Fruit fly (Drosophila melanogaster) whole organism, embryonic: ENCODE measurements around the gene CG8369.

Source experiments
- ATbp ChIP-seq: fragments of 200-800 bp; sonication (Bioruptor generic); optimal IDR thresholded peaks from 2 replicates; lab custom pipeline; 2017; ENCODE audit warnings: missing biosample characterization, mild to moderate bottlenecking, missing genetic modification characterization, missing genetic modification reagents
- Aef1 ChIP-seq: fragments of 200-800 bp; sonication (Bioruptor generic); IDR thresholded peaks from 3 replicates; pipeline ENCODE4 v1.3.6; 2022; ENCODE audit warnings: missing biosample characterization, missing genetic modification characterization
- CG10979 ChIP-seq: fragments of 200-800 bp; sonication (Bioruptor generic); optimal IDR thresholded peaks from 2 replicates; lab custom pipeline; 2018; ENCODE audit warnings: missing biosample characterization, mild to moderate bottlenecking, missing genetic modification characterization, moderate library complexity
- CG12155 ChIP-seq: fragments of 200-800 bp; sonication (Bioruptor generic); optimal IDR thresholded peaks from 3 replicates; lab custom pipeline; 2016; ENCODE audit warnings: missing biosample characterization, missing genetic modification characterization
- CG14441 ChIP-seq: fragments of 200-800 bp; sonication (Bioruptor generic); IDR thresholded peaks from 2 replicates; pipeline ENCODE4 v1.3.6; 2022; ENCODE audit warnings: missing biosample characterization, missing genetic modification characterization
- CG15601 ChIP-seq: fragments of 200-800 bp; sonication (Bioruptor generic); optimal IDR thresholded peaks from 3 replicates; lab custom pipeline; 2019; ENCODE audit warnings: missing biosample characterization, mild to moderate bottlenecking, missing genetic modification characterization, moderate library complexity
- CG1603 ChIP-seq: fragments of 200-800 bp; sonication (Bioruptor generic); optimal IDR thresholded peaks from 2 replicates; lab custom pipeline; 2019; ENCODE audit warnings: missing biosample characterization, mild to moderate bottlenecking, missing genetic modification characterization, moderate library complexity
- CG16779 ChIP-seq: fragments of 200-800 bp; sonication (Bioruptor generic); IDR thresholded peaks from 2 replicates; pipeline ENCODE4 v1.3.6; 2022; ENCODE audit warnings: missing biosample characterization, missing genetic modification characterization
- CG17186 ChIP-seq: fragments of 200-800 bp; sonication (Bioruptor generic); optimal IDR thresholded peaks from 3 replicates; lab custom pipeline; 2017; ENCODE audit warnings: missing biosample characterization, missing genetic modification reagents, missing genetic modification characterization
- CG2199 ChIP-seq: fragments of 200-800 bp; sonication (Bioruptor generic); IDR thresholded peaks from 3 replicates; pipeline ENCODE4 v1.3.6; 2022; ENCODE audit warnings: missing biosample characterization, missing genetic modification characterization
- CG2712 ChIP-seq: fragments of 200-800 bp; optimal IDR thresholded peaks from 3 replicates; lab custom pipeline; 2019; ENCODE audit warnings: missing biosample characterization, mild to moderate bottlenecking, missing genetic modification characterization, moderate library complexity
- CG3163 ChIP-seq: fragments of 200-800 bp; sonication (Bioruptor generic); optimal IDR thresholded peaks from 3 replicates; lab custom pipeline; 2016; ENCODE audit warnings: missing biosample characterization, missing genetic modification characterization
- CG33557 ChIP-seq: fragments of 200-800 bp; sonication (Bioruptor generic); optimal IDR thresholded peaks from 2 replicates; lab custom pipeline; 2019; ENCODE audit warnings: missing biosample characterization, mild to moderate bottlenecking, missing genetic modification characterization, moderate library complexity
- CG3995 ChIP-seq: fragments of 200-800 bp; sonication (Bioruptor generic); optimal IDR thresholded peaks from 3 replicates; lab custom pipeline; 2016; ENCODE audit warnings: missing biosample characterization, missing genetic modification characterization
- CG5953 ChIP-seq: fragments of 200-800 bp; sonication (Bioruptor generic); IDR thresholded peaks from 2 replicates; pipeline ENCODE4 v1.3.6; 2022; ENCODE audit warnings: missing biosample characterization, missing genetic modification characterization
- CG7271 ChIP-seq: fragments of 200-800 bp; sonication (Bioruptor generic); optimal IDR thresholded peaks from 2 replicates; lab custom pipeline; 2018; ENCODE audit warnings: missing biosample characterization, mild to moderate bottlenecking, missing genetic modification characterization, moderate library complexity
- CG7928 ChIP-seq: fragments of 200-800 bp; sonication (Bioruptor generic); optimal IDR thresholded peaks from 2 replicates; lab custom pipeline; 2017; ENCODE audit warnings: missing biosample characterization, mild to moderate bottlenecking, missing genetic modification characterization
- CG8290 ChIP-seq, 3 experiments: fragments of 200-800 bp; sonication (Bioruptor generic); optimal IDR thresholded peaks; 2 replicates each; lab custom pipeline; 2016 to 2019; ENCODE audit warnings: missing biosample characterization in 3 of 3, missing genetic modification characterization in 3 of 3, mild to moderate bottlenecking in 2 of 3, moderate library complexity in 1 of 3
- CG9797 ChIP-seq: fragments of 200-800 bp; sonication (Bioruptor generic); optimal IDR thresholded peaks from 3 replicates; lab custom pipeline; 2018; ENCODE audit warnings: missing biosample characterization, mild to moderate bottlenecking, missing genetic modification characterization
- Dbx ChIP-seq: fragments of 200-800 bp; sonication (Bioruptor generic); IDR thresholded peaks from 3 replicates; pipeline ENCODE4 v1.3.6; 2022; ENCODE audit warnings: missing biosample characterization, missing genetic modification characterization
- Deaf1 ChIP-seq: fragments of 200-800 bp; optimal IDR thresholded peaks from 3 replicates; lab custom pipeline; 2019; ENCODE audit warnings: missing biosample characterization, mild to moderate bottlenecking, missing genetic modification characterization, moderate library complexity
- Dek ChIP-seq: fragments of 200-800 bp; sonication (Bioruptor generic); optimal IDR thresholded peaks from 3 replicates; lab custom pipeline; 2019; ENCODE audit warnings: missing biosample characterization, mild to moderate bottlenecking, missing genetic modification characterization, moderate library complexity
- Dref ChIP-seq: fragments of 200-800 bp; sonication (Bioruptor generic); IDR thresholded peaks from 2 replicates; pipeline ENCODE4 v1.3.6; 2022; ENCODE audit warnings: missing biosample characterization, missing genetic modification characterization
- E2f1 ChIP-seq: fragments of 200-800 bp; sonication (Bioruptor generic); IDR thresholded peaks from 2 replicates; pipeline ENCODE4 v1.3.6; 2022; ENCODE audit warnings: missing biosample characterization, missing genetic modification characterization
- GATAe ChIP-seq: fragments of 200-800 bp; sonication (Bioruptor generic); conservative IDR thresholded peaks from 2 replicates; pipeline ENCODE4 v1.3.6; 2022; ENCODE audit warnings: missing biosample characterization, missing genetic modification characterization
- Hsf ChIP-seq: fragments of 200-800 bp; sonication (Bioruptor generic); optimal IDR thresholded peaks from 3 replicates; lab custom pipeline; 2016; ENCODE audit warnings: missing biosample characterization, missing genetic modification characterization
- MBD-R2 ChIP-seq: fragments of 200-800 bp; sonication (Bioruptor generic); IDR thresholded peaks from 2 replicates; pipeline ENCODE4 v1.3.6; 2022; ENCODE audit warnings: missing biosample characterization, missing genetic modification characterization
- MTF-1 ChIP-seq: fragments of 200-800 bp; sonication (Bioruptor generic); optimal IDR thresholded peaks from 2 replicates; lab custom pipeline; 2018; ENCODE audit warnings: missing biosample characterization, mild to moderate bottlenecking, missing genetic modification characterization, borderline replicate concordance
- Mad ChIP-seq: fragments of 200-800 bp; sonication (Bioruptor generic); optimal IDR thresholded peaks from 2 replicates; lab custom pipeline; 2016; ENCODE audit warnings: missing biosample characterization, missing genetic modification characterization
- Med ChIP-seq: fragments of 200-800 bp; sonication (Bioruptor generic); peaks from one replicate; lab custom pipeline; 2016; ENCODE audit warnings: missing biosample characterization, missing genetic modification characterization, mild to moderate bottlenecking, inconsistent platforms, moderate library complexity
- NfI ChIP-seq: fragments of 200-800 bp; sonication (Bioruptor generic); optimal IDR thresholded peaks from 3 replicates; lab custom pipeline; 2018; ENCODE audit warnings: missing biosample characterization, mild to moderate bottlenecking, missing genetic modification characterization, moderate library complexity
- Opbp ChIP-seq: fragments of 200-800 bp; sonication (Bioruptor generic); IDR thresholded peaks from 3 replicates; pipeline ENCODE4 v1.3.6; 2022; ENCODE audit warnings: missing biosample characterization, missing genetic modification characterization; ENCODE audit not compliant: partially characterized antibody
- PHDP ChIP-seq: fragments of 200-800 bp; sonication (Bioruptor generic); optimal IDR thresholded peaks from 3 replicates; lab custom pipeline; 2018; ENCODE audit warnings: missing biosample characterization, mild to moderate bottlenecking, missing genetic modification characterization, moderate library complexity
- Sin3A ChIP-seq: fragments of >200 bp; optimal IDR thresholded peaks from 2 replicates; lab custom pipeline; 2018
- Stat92E ChIP-seq, 3 experiments: fragments of >200 bp in 2 of 3; fragments of 200-800 bp in 1 of 3; sonication (Bioruptor generic) in 1 of 3; optimal IDR thresholded peaks; 2 replicates each; lab custom pipeline; 2017 to 2019; ENCODE audit warnings: missing biosample characterization in 3 of 3, missing genetic modification characterization in 3 of 3, mild to moderate bottlenecking in 1 of 3, moderate library complexity in 1 of 3
- YL-1 ChIP-seq: fragments of 200-800 bp; sonication (Bioruptor generic); optimal IDR thresholded peaks from 3 replicates; lab custom pipeline; 2017; ENCODE audit warnings: missing biosample characterization, mild to moderate bottlenecking, missing genetic modification characterization
- chif ChIP-seq, 2 experiments: fragments of 200-800 bp; sonication (Bioruptor generic); optimal IDR thresholded peaks; 3 replicates each; lab custom pipeline; 2016; ENCODE audit warnings: missing biosample characterization in 2 of 2, missing genetic modification characterization in 2 of 2
- chn ChIP-seq: fragments of 200-800 bp; sonication (Bioruptor generic); optimal IDR thresholded peaks from 2 replicates; lab custom pipeline; 2016; ENCODE audit warnings: missing biosample characterization, missing genetic modification characterization
- ci ChIP-seq: fragments of 200-800 bp; sonication (Bioruptor generic); IDR thresholded peaks from 3 replicates; pipeline ENCODE4 v1.3.6; 2022; ENCODE audit warnings: missing biosample characterization, missing genetic modification characterization
- crp ChIP-seq, 2 experiments: fragments of 200-800 bp; sonication (Bioruptor generic); optimal IDR thresholded peaks; 2 replicates in 1 of 2; 3 replicates in 1 of 2; lab custom pipeline; 2017; ENCODE audit warnings: missing biosample characterization in 2 of 2, missing genetic modification characterization in 2 of 2, mild to moderate bottlenecking in 1 of 2, moderate library complexity in 1 of 2
- gem ChIP-seq: fragments of 200-800 bp; sonication (Bioruptor generic); optimal IDR thresholded peaks from 2 replicates; lab custom pipeline; 2019; ENCODE audit warnings: missing biosample characterization, mild to moderate bottlenecking, missing genetic modification characterization, moderate library complexity
- ham ChIP-seq: fragments of 200-800 bp; sonication (Bioruptor generic); IDR thresholded peaks from 2 replicates; pipeline ENCODE4 v1.3.6; 2022; ENCODE audit warnings: missing biosample characterization, missing genetic modification characterization
- kni ChIP-seq: fragments of 200-800 bp; sonication (Bioruptor generic); optimal IDR thresholded peaks from 3 replicates; lab custom pipeline; 2017; ENCODE audit warnings: mild to moderate bottlenecking, missing biosample characterization, missing genetic modification reagents, missing genetic modification characterization
- mirr ChIP-seq: fragments of 200-800 bp; sonication (Bioruptor generic); optimal IDR thresholded peaks from 3 replicates; lab custom pipeline; 2018; ENCODE audit warnings: missing biosample characterization, mild to moderate bottlenecking, missing genetic modification characterization
- nerfin-1 ChIP-seq: fragments of 200-800 bp; sonication (Bioruptor generic); optimal IDR thresholded peaks from 3 replicates; lab custom pipeline; 2019; ENCODE audit warnings: missing biosample characterization, mild to moderate bottlenecking, missing genetic modification characterization, moderate library complexity
- pzg ChIP-seq: fragments of 200-800 bp; sonication (Bioruptor generic); optimal IDR thresholded peaks from 3 replicates; lab custom pipeline; 2018; ENCODE audit warnings: missing biosample characterization, mild to moderate bottlenecking, missing genetic modification characterization, moderate library complexity
- run ChIP-seq: fragments of 200-800 bp; sonication (Bioruptor generic); optimal IDR thresholded peaks from 3 replicates; lab custom pipeline; 2018; ENCODE audit warnings: missing biosample characterization, mild to moderate bottlenecking, missing genetic modification characterization
- scrt ChIP-seq: fragments of 200-800 bp; sonication (Bioruptor generic); optimal IDR thresholded peaks from 2 replicates; lab custom pipeline; 2018; ENCODE audit warnings: missing biosample characterization, mild to moderate bottlenecking, missing genetic modification characterization, moderate library complexity
- tap ChIP-seq: fragments of 200-800 bp; optimal IDR thresholded peaks from 3 replicates; lab custom pipeline; 2019; ENCODE audit warnings: missing biosample characterization, mild to moderate bottlenecking, missing genetic modification characterization, moderate library complexity
- zf30C ChIP-seq: fragments of 200-800 bp; sonication (Bioruptor generic); optimal IDR thresholded peaks from 3 replicates; lab custom pipeline; 2018; ENCODE audit warnings: missing biosample characterization, mild to moderate bottlenecking, missing genetic modification characterization

The CG8369 gene

dm6 chr3R:8805388-8805852 is 16.4 kb upstream of the CG8369 start, which contains the start of gene CG9839 (continued):
- TF ChIP-seq zf30C (GFP tag; lab: Kevin White, UChicago) (no peak), CG7928 (GFP tag; lab: Kevin White, UChicago) (no peak), ATbp (GFP tag; lab: Kevin White, UChicago) (no peak), chif (GFP tag; optimal IDR thresholded peaks at IDR 0.05; lab: Kevin White, UChicago) (no peak), mirr (GFP tag; lab: Kevin White, UChicago) (no peak), run (tag; lab: Kevin White, UChicago) (no peak), Hsf (no peak), PHDP (no peak), MBD-R2 (peak; percentile 17; the same call in 1 of the 2 replicates), Dek (tag; lab: Kevin White, UChicago) (no peak), CG7271 (tag; lab: Kevin White, UChicago) (no peak), Mad (no peak), scrt (GFP tag; lab: Kevin White, UChicago) (no peak), ci (GFP tag; lab: Robert Waterston, UW) (peak; percentile 22; the same call in 1 of the 3 replicates), CG3995 (GFP tag; lab: Kevin White, UChicago) (peak; percentile 62), Med (GFP tag; lab: Kevin White, UChicago) (peak; percentile 54), CG10979 (tag; lab: Kevin White, UChicago) (no peak), Dbx (no peak), MTF-1 (GFP tag; lab: Kevin White, UChicago) (no peak), crp (GFP tag; optimal IDR thresholded peaks at IDR 0.05; lab: Kevin White, UChicago) (no peak), CG8290 (GFP tag; optimal IDR thresholded peaks at IDR 0.05; lab: Kevin White, UChicago) (peak; percentile 19), CG8290 (tag; optimal IDR thresholded peaks at IDR 0.05; lab: Kevin White, UChicago) (peak in 1 of 2 experiments; percentile 48), CG14441 (no peak), CG15601 (tag; lab: Kevin White, UChicago) (no peak), Sin3A (lab: Kevin White, UChicago) (no peak), CG2712 (tag; lab: Kevin White, UChicago) (no peak), Aef1 (GFP tag; lab: Robert Waterston, UW) (no peak), CG3163 (GFP tag; lab: Kevin White, UChicago) (no peak), tap (tag; lab: Kevin White, UChicago) (no peak), CG17186 (GFP tag; lab: Kevin White, UChicago) (peak; percentile 98), kni (GFP tag; lab: Kevin White, UChicago) (no peak), Opbp (GFP tag; lab: Robert Waterston, UW) (peak; percentile 51; the same call in 1 of the 3 replicates), nerfin-1 (tag; lab: Kevin White, UChicago) (no peak), NfI (GFP tag; lab: Kevin White, UChicago) (no peak)
- TF ChIP-seq, all 482 proteins: peak for 33

dm6 chr3R:8806104-8806503 is 15.7 kb upstream of the CG8369 start, which contains the start of gene hng2:
Gene hng2 (plus strand): TSS chr3R:8806322.
- no peak for TF ChIP-seq CG12155 (GFP tag; lab: Kevin White, UChicago)
- peak; percentile 34; the same call in 1 of the 2 replicates for TF ChIP-seq Dref (GFP tag; lab: Robert Waterston, UW)
- no peak for TF ChIP-seq CG9797 (GFP tag; lab: Kevin White, UChicago)
- TF ChIP-seq YL-1 = no peak
- peak; percentile 36 for TF ChIP-seq pzg (GFP tag; lab: Kevin White, UChicago)
- TF ChIP-seq CG1603 (tag; lab: Kevin White, UChicago) = peak; percentile 37
- TF ChIP-seq CG2199 = 0 out of 3 replicates have a peak, but pooled peaks have one; percentile 49
- no peak for TF ChIP-seq ham (GFP tag; lab: Robert Waterston, UW)
- no peak for TF ChIP-seq Deaf1
- no peak for TF ChIP-seq CG33557 (GFP tag; lab: Kevin White, UChicago)
- no peak for TF ChIP-seq gem (tag; lab: Kevin White, UChicago)
- TF ChIP-seq E2f1 (GFP tag; lab: Robert Waterston, UW) = no peak
- no peak for TF ChIP-seq Stat92E (GFP tag; optimal IDR thresholded peaks at IDR 0.05; lab: Kevin White, UChicago)
- TF ChIP-seq CG5953 = no peak
- TF ChIP-seq CG16779 = no peak
- no peak for TF ChIP-seq GATAe (GFP tag; lab: Robert Waterston, UW)
- TF ChIP-seq chn (GFP tag; lab: Kevin White, UChicago) = no peak
- no peak for TF ChIP-seq ATbp (GFP tag; lab: Kevin White, UChicago)
